Worm (Caenorhabditis elegans) whole organism, young adult: Measurements from ENCODE around the gene Y43E12A.2.

ENCODE experiments used
- F10E7.11 ChIP-seq: sonication (generic microtip); optimal IDR thresholded peaks from 2 replicates; lab custom pipeline; 2017; ENCODE audit warnings: mild to moderate bottlenecking, missing genetic modification characterization, moderate library complexity, missing compliant biosample characterization
- F37B4.10 ChIP-seq: fragments of 200-800 bp; sonication (Bioruptor generic); IDR thresholded peaks from 2 replicates; pipeline ENCODE4 v1.3.6; 2022; ENCODE audit warnings: missing genetic modification characterization, missing compliant biosample characterization
- aptf-3 ChIP-seq: fragments of 200-800 bp; sonication (Bioruptor generic); IDR thresholded peaks from 2 replicates; pipeline ENCODE4 v1.3.6; 2022; ENCODE audit warnings: missing genetic modification characterization, missing compliant biosample characterization
- atf-7 ChIP-seq: sonication (generic microtip); optimal IDR thresholded peaks from 2 replicates; lab custom pipeline; 2017; ENCODE audit warnings: mild to moderate bottlenecking, missing genetic modification characterization, missing compliant biosample characterization
- attf-5 ChIP-seq: fragments of 200-800 bp; sonication (Bioruptor generic); optimal IDR thresholded peaks from 2 replicates; lab custom pipeline; 2018; ENCODE audit warnings: mild to moderate bottlenecking, missing genetic modification characterization, missing compliant biosample characterization
- bed-2 ChIP-seq: fragments of 200-800 bp; sonication (Bioruptor generic); IDR thresholded peaks from 2 replicates; pipeline ENCODE4 v1.3.6; 2022; ENCODE audit warnings: missing genetic modification reagents, missing genetic modification characterization, missing compliant biosample characterization
- nfya-1 ChIP-seq: sonication (generic microtip); optimal IDR thresholded peaks from 2 replicates; lab custom pipeline; 2017; ENCODE audit warnings: antibody characterized with exemption, missing compliant biosample characterization, missing genetic modification characterization, borderline replicate concordance; ENCODE audit not compliant: insufficient read depth
- nhr-120 ChIP-seq: fragments of 200-800 bp; sonication (Bioruptor generic); IDR thresholded peaks from 2 replicates; pipeline ENCODE4 v1.3.6; 2022; ENCODE audit warnings: missing genetic modification characterization, missing compliant biosample characterization
- nhr-27 ChIP-seq: fragments of 200-800 bp; sonication (Bioruptor generic); optimal IDR thresholded peaks from 2 replicates; lab custom pipeline; 2018; ENCODE audit warnings: mild to moderate bottlenecking, missing genetic modification characterization, moderate library complexity, missing compliant biosample characterization
- snpc-4 ChIP-seq, 5 experiments: fragments of 150-350 bp in 1 of 5; sonication (generic microtip) in 4 of 5; optimal IDR thresholded peaks; 2 replicates each; lab custom pipeline; 2014 to 2018; ENCODE audit warnings: missing genetic modification characterization in 5 of 5, missing biosample characterization in 3 of 5, antibody characterized with exemption in 2 of 5, mild to moderate bottlenecking in 2 of 5, missing compliant biosample characterization in 2 of 5, missing genotype in 2 of 5, moderate library complexity in 2 of 5, missing genetic modification reagents in 1 of 5
- ztf-18 ChIP-seq: sonication (generic microtip); optimal IDR thresholded peaks from 2 replicates; lab custom pipeline; 2016; ENCODE audit warnings: missing genotype, mild to moderate bottlenecking, missing genetic modification characterization, missing compliant biosample characterization

- TF ChIP-seq F37B4.10 (no peak), nhr-120 (GFP tag; lab: Robert Waterston, UW) (no peak), nhr-27 (tag; lab: Kevin White, UChicago) (no peak), snpc-4 (GFP tag; optimal IDR thresholded peaks at IDR 0.05; lab: Kevin White, UChicago) (no peak), snpc-4 (tag; optimal IDR thresholded peaks at IDR 0.05; lab: Kevin White, UChicago) (no peak), nfya-1 (tag; lab: Kevin White, UChicago) (no peak), ztf-18 (tag; lab: Kevin White, UChicago) (no peak), F10E7.11 (no peak), attf-5 (GFP tag; lab: Kevin White, UChicago) (no peak), atf-7 (no peak), aptf-3 (GFP tag; lab: Robert Waterston, UW) (no peak), bed-2 (no peak)
Measured at ce11 chrIV:11030893-11031292, 49.0 kb downstream of the Y43E12A.2 start, which contains the start of gene hrg-4.
